Worm (Caenorhabditis elegans) whole organism, early embryonic: ENCODE results near the gene arl-3.
A peak's percentile ranks its signal among the peaks of the same experiment; 100 is the strongest.

Experiments used
- B0310.2 ChIP-seq: sonication (generic microtip); optimal IDR thresholded peaks from 2 replicates; lab custom pipeline; 2016; ENCODE audit warnings: mild to moderate bottlenecking, missing genetic modification characterization, missing compliant biosample characterization
- F13C5.2 ChIP-seq: sonication (generic microtip); optimal IDR thresholded peaks from 2 replicates; lab custom pipeline; 2017; ENCODE audit warnings: mild to moderate bottlenecking, missing genetic modification characterization, inconsistent platforms, missing compliant biosample characterization
- aly-1 ChIP-seq: sonication (generic microtip); optimal IDR thresholded peaks from 2 replicates; lab custom pipeline; 2016; ENCODE audit warnings: missing genetic modification characterization, missing compliant biosample characterization
- ama-1 ChIP-seq: fragments of 150-350 bp; optimal IDR thresholded peaks from 2 replicates; lab custom pipeline; 2014
- ceh-13 ChIP-seq: fragments of 200-800 bp; sonication (Bioruptor generic); optimal IDR thresholded peaks from 2 replicates; lab custom pipeline; 2018; ENCODE audit warnings: mild to moderate bottlenecking, missing genetic modification characterization, missing compliant biosample characterization
- ceh-36 ChIP-seq: sonication (generic microtip); optimal IDR thresholded peaks from 2 replicates; lab custom pipeline; 2016; ENCODE audit warnings: missing genetic modification characterization, inconsistent platforms, missing compliant biosample characterization
- ets-7 ChIP-seq: sonication (generic microtip); optimal IDR thresholded peaks from 2 replicates; lab custom pipeline; 2016; ENCODE audit warnings: missing genotype, missing genetic modification characterization, missing compliant biosample characterization
- flt-1 ChIP-seq: fragments of 200-800 bp; sonication (Bioruptor generic); IDR thresholded peaks from 2 replicates; pipeline ENCODE4 v1.3.6; 2022; ENCODE audit warnings: missing genetic modification characterization, missing compliant biosample characterization
- hmbx-1 ChIP-seq: sonication (generic microtip); optimal IDR thresholded peaks from 2 replicates; lab custom pipeline; 2016; ENCODE audit warnings: mild to moderate bottlenecking, missing genetic modification characterization, missing compliant biosample characterization
- hmg-4 ChIP-seq: fragments of 200-800 bp; sonication (Bioruptor generic); optimal IDR thresholded peaks from 2 replicates; lab custom pipeline; 2018; ENCODE audit warnings: mild to moderate bottlenecking, missing genetic modification characterization, missing compliant biosample characterization
- hnd-1 ChIP-seq: sonication (generic microtip); optimal IDR thresholded peaks from 2 replicates; lab custom pipeline; 2016; ENCODE audit warnings: missing genetic modification characterization, missing compliant biosample characterization
- pes-1 ChIP-seq: fragments of 200-800 bp; sonication (Bioruptor generic); IDR thresholded peaks from 2 replicates; pipeline ENCODE4 v1.3.6; 2022; ENCODE audit warnings: missing genetic modification reagents, missing genetic modification characterization, missing compliant biosample characterization
- scrt-1 ChIP-seq: fragments of 200-800 bp; sonication (Bioruptor generic); IDR thresholded peaks from 2 replicates; pipeline ENCODE4 v1.3.6; 2022; ENCODE audit warnings: missing genetic modification characterization, missing compliant biosample characterization
- sea-1 ChIP-seq: fragments of 200-800 bp; sonication (Bioruptor generic); conservative IDR thresholded peaks from 2 replicates; pipeline ENCODE4 v1.3.6; 2022; ENCODE audit warnings: missing genetic modification characterization, missing compliant biosample characterization
- tbx-11 ChIP-seq: fragments of 200-800 bp; sonication (Bioruptor generic); IDR thresholded peaks from 2 replicates; pipeline ENCODE4 v1.3.6; 2022; ENCODE audit warnings: missing genetic modification characterization, missing compliant biosample characterization
- tbx-37 ChIP-seq: fragments of 200-800 bp; sonication (Bioruptor generic); conservative IDR thresholded peaks from 2 replicates; pipeline ENCODE4 v1.3.6; 2022; ENCODE audit warnings: missing genetic modification reagents, missing genetic modification characterization, missing compliant biosample characterization
- tra-4 ChIP-seq: sonication (generic microtip); optimal IDR thresholded peaks from 2 replicates; lab custom pipeline; 2017; ENCODE audit warnings: missing genetic modification characterization, missing compliant biosample characterization

arl-3 gene

DNA sequence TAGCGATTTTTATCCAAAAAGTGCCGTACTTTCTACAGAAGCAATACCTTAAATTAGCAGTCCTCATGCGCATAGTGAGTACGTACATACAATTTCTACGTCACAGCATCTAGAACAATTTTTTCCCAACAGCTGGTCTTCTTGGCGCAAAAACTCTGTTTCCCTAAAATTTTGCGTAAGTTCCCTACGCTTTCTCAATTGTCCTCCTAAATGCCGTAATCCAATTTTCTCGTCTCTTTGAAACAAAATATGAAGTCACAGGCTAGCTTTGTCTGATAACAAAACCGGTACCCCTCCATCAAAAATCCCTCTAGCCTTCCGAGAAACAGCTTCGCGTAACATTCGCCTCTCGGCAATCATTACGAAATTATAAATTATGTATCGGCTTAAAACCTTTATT is 26.6 kb downstream of the arl-3 start, which contains the start of gene C38C6.3:
Gene C38C6.3 (plus strand): TSS at position 301 of the 400 bp plus-strand sequence.
- TF ChIP-seq aly-1 (tag; lab: Kevin White, UChicago) = no peak
- TF ChIP-seq ets-7 (tag; lab: Kevin White, UChicago) = no peak
- no peak for TF ChIP-seq tra-4 (tag; lab: Kevin White, UChicago)
- TF ChIP-seq B0310.2 (tag; lab: Kevin White, UChicago) = no peak
- TF ChIP-seq sea-1 (GFP tag; lab: Robert Waterston, UW) = no peak
- no peak for TF ChIP-seq ceh-13 (GFP tag; lab: Kevin White, UChicago)
- TF ChIP-seq ama-1 (lab: Kevin White, UChicago) = no peak
- TF ChIP-seq hmbx-1 = no peak
- no peak for TF ChIP-seq pes-1 (GFP tag; lab: Robert Waterston, UW)
- no peak for TF ChIP-seq flt-1 (GFP tag; lab: Robert Waterston, UW)
- TF ChIP-seq ceh-36 (tag; lab: Kevin White, UChicago) = no peak
- TF ChIP-seq F13C5.2 (tag; lab: Kevin White, UChicago) = no peak
- no peak for TF ChIP-seq tbx-37 (GFP tag; lab: Robert Waterston, UW)

DNA sequence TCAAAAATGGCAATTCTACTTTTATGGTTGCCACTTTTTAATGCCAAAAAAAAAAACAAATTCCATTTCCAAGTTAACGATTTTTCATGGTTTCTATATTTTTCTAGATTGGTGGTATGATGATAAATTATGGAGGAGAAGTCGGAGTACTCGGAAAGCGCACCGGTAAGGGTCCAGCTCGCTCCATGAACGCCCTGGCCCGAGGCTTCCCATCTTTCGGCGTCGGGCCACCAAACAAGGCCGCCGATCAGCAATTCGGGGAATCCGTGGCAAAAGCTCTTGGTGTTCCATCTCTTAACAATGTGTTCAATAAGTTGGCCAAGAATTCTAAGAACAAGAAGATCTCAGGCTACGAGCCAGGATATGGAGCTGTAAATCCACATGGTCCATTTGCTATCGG is 27.8 kb downstream of the arl-3 start:
- TF ChIP-seq ceh-36 (tag; lab: Kevin White, UChicago) (no peak), B0310.2 (tag; lab: Kevin White, UChicago) (no peak), hmg-4 (GFP tag; lab: Kevin White, UChicago) (no peak), tbx-37 (GFP tag; lab: Robert Waterston, UW) (no peak), ama-1 (lab: Kevin White, UChicago) (no peak)

- peak; percentile 85 for TF ChIP-seq tbx-37 (GFP tag; lab: Robert Waterston, UW)
- TF ChIP-seq pes-1 (GFP tag; lab: Robert Waterston, UW) = peak; percentile 88
- TF ChIP-seq flt-1 (GFP tag; lab: Robert Waterston, UW) = peak; percentile 74
- TF ChIP-seq ceh-36 (tag; lab: Kevin White, UChicago) = peak; percentile 51
- peak; percentile 78 for TF ChIP-seq tbx-11 (GFP tag; lab: Robert Waterston, UW)
- TF ChIP-seq ama-1 (lab: Kevin White, UChicago) = no peak
- TF ChIP-seq ets-7 (tag; lab: Kevin White, UChicago) = no peak
- peak; percentile 24 for TF ChIP-seq aly-1 (tag; lab: Kevin White, UChicago)
- peak; percentile 21 for TF ChIP-seq hnd-1 (tag; lab: Kevin White, UChicago)
- peak; percentile 28 for TF ChIP-seq hmbx-1
- TF ChIP-seq B0310.2 (tag; lab: Kevin White, UChicago) = peak; percentile 34
- peak; percentile 6 for TF ChIP-seq tra-4 (tag; lab: Kevin White, UChicago)
- TF ChIP-seq sea-1 (GFP tag; lab: Robert Waterston, UW) = peak; percentile 82
- TF ChIP-seq scrt-1 (GFP tag; lab: Robert Waterston, UW) = peak; percentile 87
- no peak for TF ChIP-seq ceh-13 (GFP tag; lab: Kevin White, UChicago)
- TF ChIP-seq F13C5.2 (tag; lab: Kevin White, UChicago) = peak; percentile 39
- TF ChIP-seq hmg-4 (GFP tag; lab: Kevin White, UChicago) = peak; percentile 47
Observed at ce11 chrII:14635179-14635578, 28.9 kb downstream of the arl-3 start.

DNA sequence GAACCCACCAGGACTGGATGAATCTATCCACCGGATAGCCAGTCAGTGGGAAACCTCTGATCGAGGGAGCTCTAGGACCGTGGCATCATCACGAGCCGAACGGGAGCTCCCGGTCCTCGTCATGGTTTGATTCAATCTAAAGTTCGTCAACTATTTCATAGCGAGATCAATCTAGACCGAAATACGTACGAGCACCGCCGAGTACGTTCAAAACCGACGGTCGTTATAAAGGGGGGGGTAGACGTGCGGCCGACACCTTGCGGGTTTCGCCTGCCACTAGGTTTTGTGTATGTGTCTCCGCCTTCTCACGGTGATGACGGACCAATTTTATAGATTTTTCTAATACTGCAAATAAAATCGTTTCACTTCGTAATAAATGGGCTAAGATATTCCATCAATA is 29.6 kb downstream of the arl-3 start:
- TF ChIP-seq hmg-4 (GFP tag; lab: Kevin White, UChicago) (peak; percentile 12), tbx-11 (GFP tag; lab: Robert Waterston, UW) (peak; percentile 55; the same call in 1 of the 2 replicates), scrt-1 (GFP tag; lab: Robert Waterston, UW) (peak; percentile 65; the same call in 1 of the 2 replicates), pes-1 (GFP tag; lab: Robert Waterston, UW) (peak; percentile 71)

DNA sequence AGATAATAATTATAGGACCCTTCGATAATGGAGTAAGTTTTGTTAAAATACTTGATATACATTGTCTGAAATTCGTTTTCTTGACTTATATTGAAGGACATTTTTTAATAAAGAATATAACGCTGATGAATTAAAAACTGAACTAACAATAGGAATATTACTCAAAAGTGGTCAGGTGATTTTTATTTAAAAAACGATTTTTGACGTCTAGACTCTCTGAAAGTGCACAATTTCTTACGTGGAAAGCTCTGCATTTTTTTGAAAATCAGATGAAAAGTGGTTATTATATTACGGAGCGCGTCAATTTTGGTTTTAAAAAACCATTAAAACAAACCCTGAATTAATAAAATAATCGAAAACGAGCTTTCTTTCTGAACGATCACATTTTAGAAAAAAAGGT is 30.5 kb downstream of the arl-3 start, which contains the start of gene sre-13:
Gene sre-13 (minus strand): TSS at position 101 of the 400 bp plus-strand sequence.
- TF ChIP-seq sea-1 (GFP tag; lab: Robert Waterston, UW) (no peak), aly-1 (tag; lab: Kevin White, UChicago) (no peak), F13C5.2 (tag; lab: Kevin White, UChicago) (no peak), hmbx-1 (no peak), ama-1 (lab: Kevin White, UChicago) (no peak), tbx-37 (GFP tag; lab: Robert Waterston, UW) (no peak), ets-7 (tag; lab: Kevin White, UChicago) (no peak), hmg-4 (GFP tag; lab: Kevin White, UChicago) (no peak), ceh-13 (GFP tag; lab: Kevin White, UChicago) (no peak), ceh-36 (tag; lab: Kevin White, UChicago) (no peak), B0310.2 (tag; lab: Kevin White, UChicago) (no peak), tra-4 (tag; lab: Kevin White, UChicago) (no peak), hnd-1 (tag; lab: Kevin White, UChicago) (no peak), pes-1 (GFP tag; lab: Robert Waterston, UW) (no peak), flt-1 (GFP tag; lab: Robert Waterston, UW) (no peak), scrt-1 (GFP tag; lab: Robert Waterston, UW) (no peak), tbx-11 (GFP tag; lab: Robert Waterston, UW) (no peak)

ce11 chrII:14641387-14641786 is 35.1 kb downstream of the arl-3 start:
- TF ChIP-seq pes-1 (GFP tag; lab: Robert Waterston, UW) (peak; percentile 70), hmg-4 (GFP tag; lab: Kevin White, UChicago) (peak; percentile 29), flt-1 (GFP tag; lab: Robert Waterston, UW) (peak; percentile 39; the same call in 1 of the 2 replicates)

DNA sequence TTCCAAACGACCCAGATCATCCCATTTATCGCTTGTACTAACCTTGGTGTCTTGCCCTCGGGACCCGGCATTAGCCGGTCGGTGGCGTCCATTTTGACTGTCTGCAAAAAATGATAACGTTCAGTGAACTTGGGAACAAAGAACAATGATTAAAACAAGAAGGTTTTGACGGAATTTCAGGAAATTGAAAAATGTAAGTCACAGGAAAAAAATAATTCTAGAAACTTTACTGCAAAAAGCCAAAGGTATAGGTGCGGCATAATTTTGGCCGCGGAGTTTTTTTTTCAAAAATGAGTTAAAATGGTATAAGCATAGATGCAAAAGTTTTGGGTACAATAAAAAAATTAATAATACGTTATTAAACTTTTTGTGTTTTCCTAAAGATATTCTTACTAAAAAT is 37.7 kb downstream of the arl-3 start, which contains the start of gene atgp-2:
Gene atgp-2 (minus strand): TSS at position 101 of the 400 bp plus-strand sequence.
- TF ChIP-seq tra-4 (tag; lab: Kevin White, UChicago) (no peak), aly-1 (tag; lab: Kevin White, UChicago) (no peak), scrt-1 (GFP tag; lab: Robert Waterston, UW) (no peak), ceh-36 (tag; lab: Kevin White, UChicago) (no peak), hnd-1 (tag; lab: Kevin White, UChicago) (no peak), tbx-11 (GFP tag; lab: Robert Waterston, UW) (no peak), ceh-13 (GFP tag; lab: Kevin White, UChicago) (no peak), hmbx-1 (no peak), B0310.2 (tag; lab: Kevin White, UChicago) (no peak), ama-1 (lab: Kevin White, UChicago) (no peak), hmg-4 (GFP tag; lab: Kevin White, UChicago) (no peak), tbx-37 (GFP tag; lab: Robert Waterston, UW) (no peak), pes-1 (GFP tag; lab: Robert Waterston, UW) (no peak), flt-1 (GFP tag; lab: Robert Waterston, UW) (no peak), F13C5.2 (tag; lab: Kevin White, UChicago) (no peak), ets-7 (tag; lab: Kevin White, UChicago) (no peak), sea-1 (GFP tag; lab: Robert Waterston, UW) (no peak)
